Fruit fly (Drosophila melanogaster): ENCODE data around the gene CG14422.

Gene CG14422

DNA sequence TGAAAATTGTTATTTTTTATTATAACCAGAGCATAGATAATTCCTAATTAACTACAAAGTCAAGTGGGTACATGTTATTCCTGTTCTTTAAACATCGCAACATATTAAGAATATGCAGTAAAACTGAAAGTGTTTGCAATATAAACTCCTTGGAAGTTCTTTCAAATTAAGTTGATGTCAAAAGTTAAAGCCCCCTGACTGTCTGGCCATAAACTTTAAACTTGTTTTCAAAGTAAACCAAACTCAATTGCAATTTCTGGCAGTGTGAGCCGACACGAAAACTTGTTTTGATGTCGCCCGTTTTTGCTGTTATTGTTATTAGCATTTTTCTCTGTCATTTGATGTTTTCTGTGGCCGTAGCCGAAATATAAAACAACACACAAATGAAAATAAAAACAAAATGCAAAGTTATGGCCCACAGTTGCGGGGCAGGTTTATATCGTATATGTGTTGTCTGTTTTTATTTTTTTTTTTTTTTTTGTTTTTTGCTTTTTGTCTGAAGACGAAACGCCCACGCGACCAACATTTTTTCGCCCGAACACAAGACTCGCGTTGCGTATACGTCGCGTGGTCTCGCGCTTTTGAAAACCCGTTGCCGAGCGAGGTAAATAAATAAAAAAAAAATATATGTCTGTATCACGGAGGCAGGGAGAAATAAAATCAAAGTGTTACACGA is 50.0 kb downstream of the CG14422 start:
- TF ChIP-seq CG17801 (GFP tag; optimal IDR thresholded peaks at IDR 0.05; ENCODE audit: partially characterized antibody): no peak
